Worm (Caenorhabditis elegans): Measurements from ENCODE around the gene gcy-37.

DNA sequence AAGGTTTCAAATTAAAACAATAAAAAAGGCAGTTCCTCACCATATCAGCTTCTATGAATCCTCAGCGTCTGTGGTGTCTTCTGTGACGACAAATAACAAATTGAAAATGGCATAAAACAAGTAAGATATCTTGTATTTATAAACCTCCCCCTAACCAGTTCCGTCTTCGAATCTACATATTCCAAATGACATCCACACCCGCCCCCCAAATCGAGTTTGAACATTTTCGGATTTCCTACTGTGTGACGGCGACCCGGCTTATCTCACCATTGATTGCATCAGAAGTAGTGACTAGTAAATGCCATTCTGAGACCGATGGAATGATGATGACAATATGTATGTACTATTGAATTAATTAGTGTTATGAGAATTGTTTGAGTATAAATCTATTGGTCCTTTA lies 30.2 kb downstream of the gcy-37 start, which contains the start of gene grl-20:
- TF ChIP-seq ceh-79 (tag; optimal IDR thresholded peaks at IDR 0.05): no peak
- no peak for TF ChIP-seq mes-4 (tag; optimal IDR thresholded peaks at IDR 0.05)
- TF ChIP-seq dpff-1 (tag; optimal IDR thresholded peaks at IDR 0.05): no peak
- no peak for TF ChIP-seq F49E8.2 (tag; optimal IDR thresholded peaks at IDR 0.05; ENCODE audit: insufficient read depth)
- TF ChIP-seq let-607 (tag; optimal IDR thresholded peaks at IDR 0.05): no peak
- no peak for TF ChIP-seq pbrm-1 (GFP tag; IDR thresholded peaks at IDR 0.05)
- TF ChIP-seq unc-62 (GFP tag; optimal IDR thresholded peaks at IDR 0.05): no peak
- no peak for TF ChIP-seq let-526 (GFP tag; IDR thresholded peaks at IDR 0.05)
- TF ChIP-seq die-1 (tag; optimal IDR thresholded peaks at IDR 0.05): no peak
- no peak for TF ChIP-seq sdz-38 (tag; optimal IDR thresholded peaks at IDR 0.05)
- no peak for TF ChIP-seq xnd-1 (tag; optimal IDR thresholded peaks at IDR 0.05)
- no peak for TF ChIP-seq ama-1 (optimal IDR thresholded peaks at IDR 0.05)
- TF ChIP-seq ama-1 (GFP tag; optimal IDR thresholded peaks at IDR 0.05): no peak
- TF ChIP-seq efl-1 (GFP tag; optimal IDR thresholded peaks at IDR 0.05): no peak
- no peak for TF ChIP-seq unc-130 (GFP tag; optimal IDR thresholded peaks at IDR 0.05)
